Fruit fly (Drosophila melanogaster) whole organism, prepupa: ENCODE data around the gene Zcchc7.

Experiments
- CG10669 ChIP-seq: fragments of 200-800 bp; sonication (Bioruptor generic); optimal IDR thresholded peaks from 3 replicates; lab custom pipeline; 2018; ENCODE audit warnings: missing biosample characterization, mild to moderate bottlenecking, missing genetic modification characterization, moderate library complexity
- CG11762 ChIP-seq: fragments of 200-800 bp; sonication (Bioruptor generic); optimal IDR thresholded peaks from 3 replicates; lab custom pipeline; 2016; ENCODE audit warnings: missing biosample characterization, missing genetic modification characterization; ENCODE audit not compliant: insufficient read depth
- CG11902 ChIP-seq: fragments of 200-800 bp; sonication (Bioruptor generic); optimal IDR thresholded peaks from 3 replicates; lab custom pipeline; 2016; ENCODE audit warnings: missing biosample characterization, missing genetic modification characterization
- CG15336 ChIP-seq: fragments of 200-800 bp; sonication (Bioruptor generic); IDR thresholded peaks from 2 replicates; pipeline ENCODE4 v1.3.6; 2022; ENCODE audit warnings: missing biosample characterization, missing genetic modification characterization
- CG1621 ChIP-seq: fragments of 200-800 bp; sonication (Bioruptor generic); optimal IDR thresholded peaks from 3 replicates; lab custom pipeline; 2018; ENCODE audit warnings: missing biosample characterization, mild to moderate bottlenecking, missing genetic modification characterization
- CG3032 ChIP-seq: fragments of 200-800 bp; optimal IDR thresholded peaks from 2 replicates; lab custom pipeline; 2019; ENCODE audit warnings: missing biosample characterization, mild to moderate bottlenecking, missing genetic modification characterization, moderate library complexity
- CG31627 ChIP-seq: fragments of 200-800 bp; sonication (Bioruptor generic); optimal IDR thresholded peaks from 3 replicates; lab custom pipeline; 2016; ENCODE audit warnings: missing biosample characterization, missing genetic modification characterization
- CG32006 ChIP-seq: fragments of 200-800 bp; sonication (Bioruptor generic); optimal IDR thresholded peaks from 3 replicates; lab custom pipeline; 2017; ENCODE audit warnings: missing biosample characterization, mild to moderate bottlenecking, missing genetic modification characterization
- CG34406 ChIP-seq: fragments of 200-800 bp; sonication (Bioruptor generic); optimal IDR thresholded peaks from 3 replicates; lab custom pipeline; 2016; ENCODE audit warnings: missing biosample characterization, missing genetic modification characterization
- CG4318 ChIP-seq: fragments of 200-800 bp; sonication (Bioruptor generic); optimal IDR thresholded peaks from 3 replicates; lab custom pipeline; 2017; ENCODE audit warnings: missing biosample characterization, mild to moderate bottlenecking, missing genetic modification characterization
- CG6163 ChIP-seq: fragments of 200-800 bp; sonication (Bioruptor generic); IDR thresholded peaks from 3 replicates; pipeline ENCODE4 v1.3.6; 2022; ENCODE audit warnings: missing biosample characterization, missing genetic modification characterization
- CG6276 ChIP-seq: fragments of 200-800 bp; sonication (Bioruptor generic); optimal IDR thresholded peaks from 2 replicates; lab custom pipeline; 2017; ENCODE audit warnings: missing biosample characterization, mild to moderate bottlenecking, missing genetic modification characterization
- CG6792 ChIP-seq: fragments of 200-800 bp; sonication (Bioruptor generic); optimal IDR thresholded peaks from 3 replicates; lab custom pipeline; 2016; ENCODE audit warnings: missing biosample characterization, missing genetic modification characterization
- CG6854 ChIP-seq: fragments of 200-800 bp; sonication (Bioruptor generic); optimal IDR thresholded peaks from 2 replicates; lab custom pipeline; 2017; ENCODE audit warnings: missing biosample characterization, mild to moderate bottlenecking, missing genetic modification characterization
- CG7368 ChIP-seq: fragments of 200-800 bp; sonication (Bioruptor generic); optimal IDR thresholded peaks from 3 replicates; lab custom pipeline; 2016; ENCODE audit warnings: missing biosample characterization, missing genetic modification characterization
- CG8119 ChIP-seq: fragments of 200-800 bp; sonication (Bioruptor generic); IDR thresholded peaks from 3 replicates; pipeline ENCODE4 v1.3.6; 2022; ENCODE audit warnings: missing biosample characterization, missing genetic modification characterization
- CG8632 ChIP-seq: fragments of 200-800 bp; sonication (Bioruptor generic); optimal IDR thresholded peaks from 3 replicates; lab custom pipeline; 2016; ENCODE audit warnings: missing biosample characterization, missing genetic modification characterization
- Eip75B ChIP-seq: fragments of 200-800 bp; sonication (Bioruptor generic); optimal IDR thresholded peaks from 3 replicates; lab custom pipeline; 2016; ENCODE audit warnings: missing biosample characterization, missing genetic modification characterization
- Eip78C ChIP-seq: fragments of 200-800 bp; sonication (Bioruptor generic); peaks from one replicate; lab custom pipeline; 2016; ENCODE audit warnings: missing biosample characterization, missing genetic modification characterization
- Hr38 ChIP-seq: sonication (Bioruptor generic); optimal IDR thresholded peaks from 2 replicates; lab custom pipeline; 2016; ENCODE audit warnings: missing biosample characterization, missing genetic modification characterization
- Hr39 ChIP-seq: fragments of 200-800 bp; sonication (Bioruptor generic); optimal IDR thresholded peaks from 2 replicates; lab custom pipeline; 2016; ENCODE audit warnings: missing biosample characterization, missing genetic modification characterization
- Hr4 ChIP-seq: fragments of 200-800 bp; sonication (Bioruptor generic); optimal IDR thresholded peaks from 3 replicates; lab custom pipeline; 2016; ENCODE audit warnings: missing biosample characterization, missing genetic modification characterization
- Lpt ChIP-seq: fragments of 200-800 bp; sonication (Bioruptor generic); optimal IDR thresholded peaks from 3 replicates; lab custom pipeline; 2016; ENCODE audit warnings: missing biosample characterization, missing genetic modification characterization
- Sox15 ChIP-seq: fragments of 200-800 bp; sonication (Bioruptor generic); optimal IDR thresholded peaks from 3 replicates; lab custom pipeline; 2016; ENCODE audit warnings: missing biosample characterization, missing genetic modification characterization
- acj6 ChIP-seq: fragments of 200-800 bp; sonication (Bioruptor generic); optimal IDR thresholded peaks from 3 replicates; lab custom pipeline; 2016; ENCODE audit warnings: missing biosample characterization, missing genetic modification characterization
- dac ChIP-seq: fragments of 200-800 bp; sonication (Bioruptor generic); optimal IDR thresholded peaks from 2 replicates; lab custom pipeline; 2017; ENCODE audit warnings: missing biosample characterization, mild to moderate bottlenecking, missing genetic modification characterization
- dsx ChIP-seq: fragments of 200-800 bp; optimal IDR thresholded peaks from 3 replicates; lab custom pipeline; 2019; ENCODE audit warnings: missing biosample characterization, mild to moderate bottlenecking, missing genetic modification characterization, moderate library complexity; ENCODE audit not compliant: poor library complexity, severe bottlenecking
- eg ChIP-seq: fragments of 200-800 bp; sonication (Bioruptor generic); IDR thresholded peaks from 3 replicates; pipeline ENCODE4 v1.3.6; 2022; ENCODE audit warnings: missing biosample characterization, missing genetic modification characterization
- esn ChIP-seq: fragments of 200-800 bp; sonication (Bioruptor generic); optimal IDR thresholded peaks from 2 replicates; lab custom pipeline; 2016; ENCODE audit warnings: missing biosample characterization, mild to moderate bottlenecking, missing genetic modification characterization, moderate library complexity
- fd59A ChIP-seq: fragments of 200-800 bp; sonication (Bioruptor generic); optimal IDR thresholded peaks from 2 replicates; lab custom pipeline; 2017; ENCODE audit warnings: missing biosample characterization, mild to moderate bottlenecking, missing genetic modification characterization, missing genetic modification reagents
- lz ChIP-seq: fragments of 200-800 bp; sonication (Bioruptor generic); optimal IDR thresholded peaks from 3 replicates; lab custom pipeline; 2016; ENCODE audit warnings: missing biosample characterization, missing genetic modification characterization
- net ChIP-seq: fragments of 200-800 bp; sonication (Bioruptor generic); optimal IDR thresholded peaks from 3 replicates; lab custom pipeline; 2016; ENCODE audit warnings: missing biosample characterization, missing genetic modification characterization
- pdm3 ChIP-seq: fragments of 200-800 bp; sonication (Bioruptor generic); optimal IDR thresholded peaks from 3 replicates; lab custom pipeline; 2016; ENCODE audit warnings: missing biosample characterization, missing genetic modification characterization
- salr ChIP-seq, 2 experiments: fragments of 200-800 bp; sonication (Bioruptor generic); optimal IDR thresholded peaks; 3 replicates each; lab custom pipeline; 2016 to 2018; ENCODE audit warnings: missing biosample characterization in 2 of 2, missing genetic modification characterization in 2 of 2, mild to moderate bottlenecking in 1 of 2
- spab ChIP-seq: fragments of 200-800 bp; sonication (Bioruptor generic); optimal IDR thresholded peaks from 2 replicates; lab custom pipeline; 2017; ENCODE audit warnings: missing biosample characterization, mild to moderate bottlenecking, missing genetic modification characterization, missing genetic modification reagents
- ss ChIP-seq, 2 experiments: fragments of 200-800 bp; sonication (Bioruptor generic); optimal IDR thresholded peaks; 2 replicates in 1 of 2; 3 replicates in 1 of 2; lab custom pipeline; 2017 to 2018; ENCODE audit warnings: mild to moderate bottlenecking in 2 of 2, missing biosample characterization in 2 of 2, missing genetic modification characterization in 2 of 2, moderate library complexity in 1 of 2

Zcchc7 gene

dm6 chr3L:16855287-16855686, 10.1 kb downstream of the Zcchc7 start:
- TF ChIP-seq Sox15 (GFP tag; lab: Kevin White, UChicago) (no peak), dac (GFP tag; lab: Kevin White, UChicago) (no peak), fd59A (GFP tag; lab: Kevin White, UChicago) (no peak)

dm6 chr3L:16858780-16859179, 13.6 kb downstream of the Zcchc7 start, which contains the start of gene sinah:
TSS of gene sinah (plus strand) at chr3L:16859080.
- no peak for TF ChIP-seq net (GFP tag; lab: Kevin White, UChicago)
- no peak for TF ChIP-seq salr (GFP tag; optimal IDR thresholded peaks at IDR 0.05; lab: Kevin White, UChicago)
- TF ChIP-seq dac (GFP tag; lab: Kevin White, UChicago), result no peak
- no peak for TF ChIP-seq CG31627 (GFP tag; lab: Kevin White, UChicago)
- no peak for TF ChIP-seq CG10669 (GFP tag; lab: Kevin White, UChicago)
- TF ChIP-seq CG1621 (tag; lab: Kevin White, UChicago), result no peak
- TF ChIP-seq dsx (GFP tag; lab: Kevin White, UChicago), result no peak
- no peak for TF ChIP-seq fd59A (GFP tag; lab: Kevin White, UChicago)
- no peak for TF ChIP-seq CG6276
- no peak for TF ChIP-seq CG32006
- no peak for TF ChIP-seq eg
- TF ChIP-seq CG6792 (GFP tag; lab: Kevin White, UChicago), result no peak
- TF ChIP-seq ss (GFP tag; optimal IDR thresholded peaks at IDR 0.05; lab: Kevin White, UChicago), result no peak

- TF ChIP-seq CG8119 (GFP tag; lab: Robert Waterston, UW) (no peak), CG10669 (GFP tag; lab: Kevin White, UChicago) (no peak), Hr4 (no peak), CG15336 (GFP tag; lab: Robert Waterston, UW) (no peak), Eip78C (no peak), esn (GFP tag; lab: Kevin White, UChicago) (no peak), eg (no peak), spab (no peak), CG1621 (tag; lab: Kevin White, UChicago) (no peak), Sox15 (GFP tag; lab: Kevin White, UChicago) (no peak)
- TF ChIP-seq, all 60 proteins: peak for 0
These were observed 15.1 kb downstream of the Zcchc7 start, which contains the start of gene CG13029 for dm6 chr3L:16860322-16860721. TSS of gene CG13029 (plus strand) at chr3L:16860622.

dm6 chr3L:16860879-16861278, 15.7 kb downstream of the Zcchc7 start:
- TF ChIP-seq Hr38 (GFP tag; lab: Kevin White, UChicago) (no peak), eg (no peak), CG1621 (tag; lab: Kevin White, UChicago) (no peak)

- TF ChIP-seq CG8632 (GFP tag; lab: Kevin White, UChicago) (no peak), CG11902 (GFP tag; lab: Kevin White, UChicago) (no peak), Lpt (no peak), CG8119 (GFP tag; lab: Robert Waterston, UW) (no peak), CG32006 (no peak), Eip75B (GFP tag; lab: Kevin White, UChicago) (no peak), CG34406 (GFP tag; lab: Kevin White, UChicago) (no peak), CG3032 (tag; lab: Kevin White, UChicago) (no peak), spab (no peak), CG4318 (no peak), lz (GFP tag; lab: Kevin White, UChicago) (no peak), Hr4 (no peak), acj6 (GFP tag; lab: Kevin White, UChicago) (no peak), CG7368 (GFP tag; lab: Kevin White, UChicago) (no peak), CG6854 (GFP tag; lab: Kevin White, UChicago) (no peak), CG11762 (no peak), CG6163 (no peak), pdm3 (GFP tag; lab: Kevin White, UChicago) (no peak), esn (GFP tag; lab: Kevin White, UChicago) (no peak), Hr39 (GFP tag; lab: Kevin White, UChicago) (no peak)
- TF ChIP-seq, all 60 proteins: peak for 0
These were observed 17.1 kb downstream of the Zcchc7 start, which contains the start of gene Rh4 for dm6 chr3L:16862284-16862683. TSS of gene Rh4 (minus strand) at chr3L:16862517.
